Worm (Caenorhabditis elegans): ENCODE measurements around the gene C01G10.14.

DNA sequence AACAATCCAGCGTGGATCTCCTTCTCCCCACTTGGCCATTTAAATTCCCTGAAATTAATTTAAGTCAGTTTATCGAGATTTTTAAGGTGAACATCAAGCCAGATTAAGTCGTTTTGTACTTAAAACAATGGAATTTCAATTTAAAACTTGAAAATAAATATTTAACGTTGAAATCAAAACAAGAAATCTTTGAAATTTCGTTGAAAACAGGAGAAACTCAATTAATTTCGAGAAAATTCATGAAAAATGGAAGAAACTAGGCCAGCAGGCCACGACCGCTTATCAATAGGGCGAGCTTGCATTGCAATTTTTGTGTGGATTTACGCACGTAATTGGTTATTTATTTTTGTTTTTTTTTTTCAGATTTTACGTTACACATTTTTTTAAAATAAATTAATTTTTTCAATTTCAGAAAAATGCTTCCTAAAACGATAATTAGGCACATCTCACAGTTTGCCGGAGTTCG, 20.4 kb downstream of the C01G10.14 start, which contains the start of the genes ahsa-1 and C01G10.7:
- TF ChIP-seq him-1 (tag; optimal IDR thresholded peaks at IDR 0.05) (peak; percentile 88), W03F9.2 (tag; optimal IDR thresholded peaks at IDR 0.05) (peak; percentile 96), dao-5 (tag; optimal IDR thresholded peaks at IDR 0.05) (no peak)
